Fruit fly (Drosophila melanogaster) whole organism, pupa: ENCODE measurements around the gene Taf4.

ENCODE experiments used
- CG10348 ChIP-seq: fragments of 200-800 bp; sonication (Bioruptor generic); IDR thresholded peaks from 2 replicates; pipeline ENCODE4 v1.3.6; 2022; ENCODE audit warnings: missing biosample characterization, missing genetic modification characterization
- CG12605 ChIP-seq: fragments of 200-800 bp; sonication (Bioruptor generic); IDR thresholded peaks from 2 replicates; pipeline ENCODE4 v1.3.6; 2022; ENCODE audit warnings: missing biosample characterization, missing genetic modification characterization
- CG13204 ChIP-seq: fragments of 200-800 bp; sonication (Bioruptor generic); optimal IDR thresholded peaks from 2 replicates; lab custom pipeline; 2018; ENCODE audit warnings: missing biosample characterization, mild to moderate bottlenecking, missing genetic modification characterization, moderate library complexity
- CG14655 ChIP-seq: fragments of 200-800 bp; sonication (Bioruptor generic); optimal IDR thresholded peaks from 3 replicates; lab custom pipeline; 2017; ENCODE audit warnings: mild to moderate bottlenecking, missing biosample characterization, missing genetic modification reagents, missing genetic modification characterization
- CG32121 ChIP-seq: fragments of 200-800 bp; sonication (Bioruptor generic); IDR thresholded peaks from 2 replicates; pipeline ENCODE4 v1.3.6; 2022; ENCODE audit warnings: missing biosample characterization, missing genetic modification characterization
- CG8159 ChIP-seq: fragments of 200-800 bp; sonication (Bioruptor generic); optimal IDR thresholded peaks from 3 replicates; lab custom pipeline; 2018; ENCODE audit warnings: missing biosample characterization, mild to moderate bottlenecking, missing genetic modification characterization, moderate library complexity
- CG8301 ChIP-seq: fragments of 200-800 bp; sonication (Bioruptor generic); optimal IDR thresholded peaks from 2 replicates; lab custom pipeline; 2018; ENCODE audit warnings: missing biosample characterization, mild to moderate bottlenecking, missing genetic modification characterization
- EcR ChIP-seq: fragments of 200-800 bp; sonication (Bioruptor generic); optimal IDR thresholded peaks from 3 replicates; lab custom pipeline; 2019; ENCODE audit warnings: missing biosample characterization, missing genetic modification characterization, mild to moderate bottlenecking, moderate library complexity, missing genetic modification reagents
- Ets98B ChIP-seq: fragments of 200-800 bp; sonication (Bioruptor generic); IDR thresholded peaks from 2 replicates; pipeline ENCODE4 v1.3.6; 2022; ENCODE audit warnings: missing biosample characterization, missing genetic modification characterization
- Pif1A ChIP-seq: fragments of 200-800 bp; sonication (Bioruptor generic); optimal IDR thresholded peaks from 3 replicates; lab custom pipeline; 2016; ENCODE audit warnings: missing biosample characterization, missing genetic modification characterization
- Pif1B ChIP-seq: fragments of 200-800 bp; sonication (Bioruptor generic); optimal IDR thresholded peaks from 3 replicates; lab custom pipeline; 2016; ENCODE audit warnings: missing biosample characterization, missing genetic modification characterization

dm6 chr3L:16145931-16146538, 33.0 kb downstream of the Taf4 start:
- no peak for TF ChIP-seq CG32121
- TF ChIP-seq CG10348 (GFP tag; lab: Robert Waterston, UW) = no peak
- no peak for TF ChIP-seq CG8159
- TF ChIP-seq CG12605 = no peak
- TF ChIP-seq Ets98B (GFP tag; lab: Robert Waterston, UW) = no peak
- TF ChIP-seq CG8301 (tag; lab: Kevin White, UChicago) = no peak
- no peak for TF ChIP-seq CG13204
- TF ChIP-seq Pif1A (GFP tag; lab: Kevin White, UChicago) = no peak
- TF ChIP-seq Pif1B (GFP tag; lab: Kevin White, UChicago) = no peak
- no peak for TF ChIP-seq EcR (GFP tag; lab: Kevin White, UChicago)
- no peak for TF ChIP-seq CG14655 (GFP tag; lab: Kevin White, UChicago)
